Worm (Caenorhabditis elegans) whole organism, L3 larva: ENCODE measurements around the gene egl-38.

Source experiments
- mdl-1 ChIP-seq: fragments of 150-350 bp; optimal IDR thresholded peaks from 2 replicates; lab custom pipeline; 2014; ENCODE audit warnings: missing biosample characterization, missing genetic modification characterization
- nhr-237 ChIP-seq: fragments of 150-350 bp; optimal IDR thresholded peaks from 2 replicates; lab custom pipeline; 2014; ENCODE audit warnings: missing biosample characterization, missing genetic modification characterization

DNA sequence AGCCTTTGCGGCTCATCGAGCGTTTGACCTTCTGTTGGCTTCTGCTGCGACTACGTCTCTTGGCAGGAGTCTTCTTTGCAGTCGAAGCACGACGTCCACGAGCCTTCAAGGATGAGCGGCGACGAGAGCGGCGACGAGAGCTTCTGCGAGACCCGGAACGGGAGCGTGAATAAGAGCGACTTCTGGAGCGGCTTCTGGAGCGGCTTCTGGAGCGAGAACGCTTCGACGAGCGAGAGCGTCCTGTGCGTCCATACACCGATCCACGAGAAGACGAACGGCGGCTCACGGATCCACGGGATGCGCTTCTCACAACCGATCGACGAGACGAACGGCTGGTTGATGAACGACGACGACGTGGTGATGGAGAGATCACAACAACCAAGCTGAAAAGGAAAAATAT, 553 bp upstream of the egl-38 start:
- no peak for TF ChIP-seq nhr-237 (tag; lab: Kevin White, UChicago)
- TF ChIP-seq mdl-1 (tag; lab: Kevin White, UChicago), result no peak
